Worm (Caenorhabditis elegans): ENCODE results near the gene famh-136.
A peak's percentile ranks its signal among the peaks of the same experiment; 100 is the strongest.

Gene famh-136

ce11 chrIII:8886309-8886708, 1.2 kb upstream of the famh-136 start:
- TF ChIP-seq mdl-1 (tag; optimal IDR thresholded peaks at IDR 0.05) (no peak), D1046.2 (GFP tag; IDR thresholded peaks at IDR 0.05) (no peak), snpc-4 (tag; optimal IDR thresholded peaks at IDR 0.05) (no peak), unc-39 (tag; optimal IDR thresholded peaks at IDR 0.05) (no peak), hlh-30 (tag; optimal IDR thresholded peaks at IDR 0.05; ENCODE audit: insufficient read depth) (peak; percentile 40), ceh-62 (tag; optimal IDR thresholded peaks at IDR 0.05) (no peak), ceh-32 (tag; optimal IDR thresholded peaks at IDR 0.05; ENCODE audit: poor library complexity) (no peak), lin-39 (tag; optimal IDR thresholded peaks at IDR 0.05) (no peak), arid-1 (GFP tag; conservative IDR thresholded peaks at IDR 0.05) (no peak), ztf-7 (tag; optimal IDR thresholded peaks at IDR 0.05) (no peak), rbr-2 (tag; optimal IDR thresholded peaks at IDR 0.05) (peak; percentile 33), dve-1 (tag; optimal IDR thresholded peaks at IDR 0.05; ENCODE audit: insufficient read depth) (peak; percentile 16), ceh-20 (GFP tag; IDR thresholded peaks at IDR 0.05) (no peak), zip-11 (GFP tag; IDR thresholded peaks at IDR 0.05) (no peak), zip-2 (tag; optimal IDR thresholded peaks at IDR 0.05) (no peak), lsy-2 (tag; optimal IDR thresholded peaks at IDR 0.05) (peak in 1 of 2 experiments; percentile 32), vab-7 (GFP tag; IDR thresholded peaks at IDR 0.05) (no peak), ces-1 (GFP tag; optimal IDR thresholded peaks at IDR 0.05) (no peak), T26A8.4 (GFP tag; IDR thresholded peaks at IDR 0.05) (no peak), egl-43 (GFP tag; IDR thresholded peaks at IDR 0.05) (no peak), spr-3 (GFP tag; optimal IDR thresholded peaks at IDR 0.05) (no peak), mep-1 (tag; optimal IDR thresholded peaks at IDR 0.05) (peak; percentile 20), zfp-3 (GFP tag; conservative IDR thresholded peaks at IDR 0.05) (no peak), dpl-1 (GFP tag; optimal IDR thresholded peaks at IDR 0.05) (no peak), pha-4 (GFP tag; IDR thresholded peaks at IDR 0.05) (no peak), pha-4 (tag; optimal IDR thresholded peaks at IDR 0.05) (no peak), unc-130 (GFP tag; optimal IDR thresholded peaks at IDR 0.05) (no peak), mes-2 (tag; optimal IDR thresholded peaks at IDR 0.05; ENCODE audit: poor library complexity, severe bottlenecking) (no peak), lin-15B (tag; optimal IDR thresholded peaks at IDR 0.05) (no peak), hmg-1.1 (GFP tag; IDR thresholded peaks at IDR 0.05) (peak; percentile 24; the same call in 1 of the 2 replicates), nhr-237 (tag; optimal IDR thresholded peaks at IDR 0.05) (no peak), mxl-2 (GFP tag; conservative IDR thresholded peaks at IDR 0.05) (no peak), unc-62 (GFP tag; optimal IDR thresholded peaks at IDR 0.05 in 1 of 2) (peak in 1 of 2 experiments; percentile 55), unc-62 (tag; optimal IDR thresholded peaks at IDR 0.05) (no peak), F10B5.3 (tag; optimal IDR thresholded peaks at IDR 0.05) (no peak)

ce11 chrIII:8888956-8889355, 1.4 kb downstream of the famh-136 start, which contains the start of gene ZK637.14:
Gene ZK637.14 (minus strand): TSS chrIII:8889156.
- TF ChIP-seq daf-16 (GFP tag; optimal IDR thresholded peaks at IDR 0.05) (no peak), daf-16 (tag; optimal IDR thresholded peaks at IDR 0.05) (peak; percentile 28), dpl-1 (GFP tag; optimal IDR thresholded peaks at IDR 0.05) (peak; percentile 55), aha-1 (tag) (peak; percentile 89), hif-1 (tag; optimal IDR thresholded peaks at IDR 0.05) (peak in 1 of 2 experiments; percentile 27), mxl-3 (GFP tag; optimal IDR thresholded peaks at IDR 0.05) (peak; percentile 53), dve-1 (tag; optimal IDR thresholded peaks at IDR 0.05; ENCODE audit: insufficient read depth) (peak; percentile 69), pha-4 (GFP tag; IDR thresholded peaks at IDR 0.05) (no peak), pha-4 (tag; optimal IDR thresholded peaks at IDR 0.05) (peak; percentile 69), lin-13 (GFP tag; optimal IDR thresholded peaks at IDR 0.05) (peak; percentile 25), mep-1 (tag; optimal IDR thresholded peaks at IDR 0.05) (peak; percentile 59), lsy-2 (tag; optimal IDR thresholded peaks at IDR 0.05) (peak; percentile 16 to 81), hlh-11 (tag; optimal IDR thresholded peaks at IDR 0.05) (peak; percentile 51), nhr-11 (tag; optimal IDR thresholded peaks at IDR 0.05) (peak; percentile 32), mes-2 (tag; optimal IDR thresholded peaks at IDR 0.05; ENCODE audit: poor library complexity, severe bottlenecking) (peak; percentile 59), hlh-30 (tag; optimal IDR thresholded peaks at IDR 0.05; ENCODE audit: insufficient read depth) (peak; percentile 92), rbr-2 (tag; optimal IDR thresholded peaks at IDR 0.05) (peak; percentile 31), dmd-6 (GFP tag; IDR thresholded peaks at IDR 0.05) (no peak), lin-38 (GFP tag; IDR thresholded peaks at IDR 0.05) (no peak; the same call in 1 of the 2 replicates), lin-39 (tag; optimal IDR thresholded peaks at IDR 0.05) (no peak), skn-1 (tag; optimal IDR thresholded peaks at IDR 0.05) (no peak), nhr-28 (tag; optimal IDR thresholded peaks at IDR 0.05) (no peak), mdl-1 (tag; optimal IDR thresholded peaks at IDR 0.05) (peak in 1 of 2 experiments; percentile 3)

All from whole organism, L4 larva.